Fruit fly (Drosophila melanogaster) whole organism, embryonic: ENCODE measurements around the gene Prx5.
A peak's percentile ranks its signal among the peaks of the same experiment; 100 is the strongest.

Experiments used
- CG15696 ChIP-seq: fragments of 200-800 bp; sonication (Bioruptor generic); optimal IDR thresholded peaks from 2 replicates; lab custom pipeline; 2019; ENCODE audit warnings: missing biosample characterization, mild to moderate bottlenecking, missing genetic modification characterization, moderate library complexity
- CG16815 ChIP-seq: fragments of 200-800 bp; sonication (Bioruptor generic); optimal IDR thresholded peaks from 3 replicates; lab custom pipeline; 2017; ENCODE audit warnings: missing biosample characterization, mild to moderate bottlenecking, missing genetic modification characterization
- CG42726 ChIP-seq: fragments of 200-800 bp; sonication (Bioruptor generic); IDR thresholded peaks from 2 replicates; pipeline ENCODE4 v1.3.6; 2022; ENCODE audit warnings: missing biosample characterization, missing genetic modification characterization; ENCODE audit not compliant: partially characterized antibody
- CG6765 ChIP-seq: fragments of 200-800 bp; sonication (Bioruptor generic); optimal IDR thresholded peaks from 3 replicates; lab custom pipeline; 2017; ENCODE audit warnings: missing biosample characterization, mild to moderate bottlenecking, missing genetic modification characterization
- dysf ChIP-seq: fragments of 200-800 bp; sonication (Bioruptor generic); IDR thresholded peaks from 3 replicates; pipeline ENCODE4 v1.3.6; 2022; ENCODE audit warnings: missing biosample characterization, missing genetic modification characterization

DNA sequence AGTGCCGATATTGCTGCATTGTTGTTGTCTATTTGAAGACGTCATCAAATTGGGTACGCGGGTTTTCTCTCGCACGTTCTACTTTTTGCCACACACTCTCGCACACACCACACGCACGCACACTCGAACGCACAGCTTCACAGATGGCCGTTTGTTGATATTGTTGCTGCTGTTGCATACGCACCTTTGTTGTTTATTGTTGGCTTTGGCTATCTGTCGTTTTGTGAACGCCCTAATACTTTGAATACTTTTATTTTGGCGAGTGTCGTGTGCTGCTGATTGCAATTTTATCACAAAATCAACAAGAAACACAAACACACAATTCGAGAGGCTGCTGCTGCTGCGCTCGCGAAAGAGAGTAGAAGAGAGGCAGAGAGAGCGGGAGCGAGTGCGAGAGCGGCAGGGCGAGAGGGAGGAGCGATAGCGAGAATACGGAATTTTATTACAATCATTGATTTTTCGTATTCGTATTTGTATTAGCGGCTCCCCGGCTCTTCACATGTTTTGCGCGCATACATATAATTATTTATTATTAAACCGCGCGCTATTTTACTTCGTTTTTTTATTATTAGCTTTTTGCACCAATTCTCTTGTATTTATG lies 31.5 kb upstream of the Prx5 start:
- no peak for TF ChIP-seq dysf (GFP tag; lab: Robert Waterston, UW)
- no peak for TF ChIP-seq CG42726 (GFP tag; lab: Robert Waterston, UW)
- peak; percentile 57 for TF ChIP-seq CG15696 (tag; lab: Kevin White, UChicago)
- peak; percentile 21 for TF ChIP-seq CG6765 (GFP tag; lab: Kevin White, UChicago)
- TF ChIP-seq CG16815 (GFP tag; lab: Kevin White, UChicago): no peak
